Worm (Caenorhabditis elegans): ENCODE measurements around the gene ntl-11.

- TF ChIP-seq nhr-28 (tag; optimal IDR thresholded peaks at IDR 0.05) (no peak), egl-13 (tag; optimal IDR thresholded peaks at IDR 0.05) (no peak), nhr-19 (GFP tag; conservative IDR thresholded peaks at IDR 0.05) (peak; percentile 48; the same call in 1 of the 2 replicates), elt-2 (tag; optimal IDR thresholded peaks at IDR 0.05) (no peak), tbx-2 (tag; optimal IDR thresholded peaks at IDR 0.05) (no peak)
Measured at ce11 chrIV:15476369-15476768, 5.1 kb upstream of the ntl-11 start.
